Worm (Caenorhabditis elegans) whole organism, early embryonic: ENCODE measurements around the gene nlp-29.

Experiments
- B0310.2 ChIP-seq: sonication (generic microtip); optimal IDR thresholded peaks from 2 replicates; lab custom pipeline; 2016; ENCODE audit warnings: mild to moderate bottlenecking, missing genetic modification characterization, missing compliant biosample characterization
- F13C5.2 ChIP-seq: sonication (generic microtip); optimal IDR thresholded peaks from 2 replicates; lab custom pipeline; 2017; ENCODE audit warnings: mild to moderate bottlenecking, missing genetic modification characterization, inconsistent platforms, missing compliant biosample characterization
- aly-1 ChIP-seq: sonication (generic microtip); optimal IDR thresholded peaks from 2 replicates; lab custom pipeline; 2016; ENCODE audit warnings: missing genetic modification characterization, missing compliant biosample characterization
- ama-1 ChIP-seq: fragments of 150-350 bp; optimal IDR thresholded peaks from 2 replicates; lab custom pipeline; 2014
- ceh-13 ChIP-seq: fragments of 200-800 bp; sonication (Bioruptor generic); optimal IDR thresholded peaks from 2 replicates; lab custom pipeline; 2018; ENCODE audit warnings: mild to moderate bottlenecking, missing genetic modification characterization, missing compliant biosample characterization
- ceh-36 ChIP-seq: sonication (generic microtip); optimal IDR thresholded peaks from 2 replicates; lab custom pipeline; 2016; ENCODE audit warnings: missing genetic modification characterization, inconsistent platforms, missing compliant biosample characterization
- ets-7 ChIP-seq: sonication (generic microtip); optimal IDR thresholded peaks from 2 replicates; lab custom pipeline; 2016; ENCODE audit warnings: missing genotype, missing genetic modification characterization, missing compliant biosample characterization
- flt-1 ChIP-seq: fragments of 200-800 bp; sonication (Bioruptor generic); IDR thresholded peaks from 2 replicates; pipeline ENCODE4 v1.3.6; 2022; ENCODE audit warnings: missing genetic modification characterization, missing compliant biosample characterization
- hmbx-1 ChIP-seq: sonication (generic microtip); optimal IDR thresholded peaks from 2 replicates; lab custom pipeline; 2016; ENCODE audit warnings: mild to moderate bottlenecking, missing genetic modification characterization, missing compliant biosample characterization
- hmg-4 ChIP-seq: fragments of 200-800 bp; sonication (Bioruptor generic); optimal IDR thresholded peaks from 2 replicates; lab custom pipeline; 2018; ENCODE audit warnings: mild to moderate bottlenecking, missing genetic modification characterization, missing compliant biosample characterization
- hnd-1 ChIP-seq: sonication (generic microtip); optimal IDR thresholded peaks from 2 replicates; lab custom pipeline; 2016; ENCODE audit warnings: missing genetic modification characterization, missing compliant biosample characterization
- pes-1 ChIP-seq: fragments of 200-800 bp; sonication (Bioruptor generic); IDR thresholded peaks from 2 replicates; pipeline ENCODE4 v1.3.6; 2022; ENCODE audit warnings: missing genetic modification reagents, missing genetic modification characterization, missing compliant biosample characterization
- scrt-1 ChIP-seq: fragments of 200-800 bp; sonication (Bioruptor generic); IDR thresholded peaks from 2 replicates; pipeline ENCODE4 v1.3.6; 2022; ENCODE audit warnings: missing genetic modification characterization, missing compliant biosample characterization
- sea-1 ChIP-seq: fragments of 200-800 bp; sonication (Bioruptor generic); conservative IDR thresholded peaks from 2 replicates; pipeline ENCODE4 v1.3.6; 2022; ENCODE audit warnings: missing genetic modification characterization, missing compliant biosample characterization
- tbx-11 ChIP-seq: fragments of 200-800 bp; sonication (Bioruptor generic); IDR thresholded peaks from 2 replicates; pipeline ENCODE4 v1.3.6; 2022; ENCODE audit warnings: missing genetic modification characterization, missing compliant biosample characterization
- tbx-37 ChIP-seq: fragments of 200-800 bp; sonication (Bioruptor generic); conservative IDR thresholded peaks from 2 replicates; pipeline ENCODE4 v1.3.6; 2022; ENCODE audit warnings: missing genetic modification reagents, missing genetic modification characterization, missing compliant biosample characterization
- tra-4 ChIP-seq: sonication (generic microtip); optimal IDR thresholded peaks from 2 replicates; lab custom pipeline; 2017; ENCODE audit warnings: missing genetic modification characterization, missing compliant biosample characterization

The nlp-29 gene

DNA sequence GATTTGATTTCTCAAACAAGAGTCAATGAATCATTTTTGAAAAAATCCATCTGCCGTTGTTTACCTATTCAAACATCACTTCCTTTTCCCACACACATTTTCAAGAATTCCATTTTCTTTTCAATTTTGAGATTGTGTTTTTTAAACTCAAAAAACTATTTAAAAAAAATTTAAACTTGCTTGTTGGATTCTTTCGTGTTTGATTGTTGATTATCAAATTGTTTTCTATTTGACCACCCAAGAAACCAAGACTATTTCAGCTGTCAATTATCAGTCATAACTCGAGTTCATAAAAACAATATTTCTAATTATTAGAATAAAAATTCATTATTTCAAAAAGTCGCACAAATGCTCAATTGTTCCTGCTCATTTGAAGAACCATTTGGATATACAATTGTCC, 21.0 kb downstream of the nlp-29 start, which contains the start of gene srh-8:
Gene srh-8, plus strand, starts transcription at position 301 of the 400 bp plus-strand sequence.
- TF ChIP-seq tra-4 (tag; lab: Kevin White, UChicago) (no peak), aly-1 (tag; lab: Kevin White, UChicago) (no peak), tbx-37 (GFP tag; lab: Robert Waterston, UW) (no peak), ceh-36 (tag; lab: Kevin White, UChicago) (no peak), F13C5.2 (no peak), tbx-11 (GFP tag; lab: Robert Waterston, UW) (no peak), hmg-4 (no peak), flt-1 (GFP tag; lab: Robert Waterston, UW) (no peak), scrt-1 (GFP tag; lab: Robert Waterston, UW) (no peak), sea-1 (no peak), pes-1 (GFP tag; lab: Robert Waterston, UW) (no peak)

DNA sequence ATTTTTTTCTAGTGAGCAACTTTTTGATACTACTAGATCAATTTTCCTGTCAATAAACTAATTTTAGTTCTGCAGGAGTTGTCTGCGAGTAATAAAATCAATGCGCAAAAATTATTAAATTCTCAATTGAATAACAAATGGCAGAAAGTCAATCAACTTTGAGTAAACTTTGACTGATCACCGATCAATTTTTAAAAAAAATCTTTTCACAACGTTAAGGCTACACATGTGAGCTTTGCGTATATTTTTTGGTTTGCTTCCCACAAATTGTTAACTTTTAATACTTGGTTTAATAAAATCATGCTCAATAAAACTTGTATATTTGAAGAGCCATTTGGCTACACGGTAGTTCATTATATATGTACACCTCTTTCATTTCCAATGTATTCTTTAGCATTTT, 23.7 kb downstream of the nlp-29 start, which contains the start of gene srh-7:
Gene srh-7, plus strand, starts transcription at position 301 of the 400 bp plus-strand sequence.
- TF ChIP-seq tra-4 (tag; lab: Kevin White, UChicago) (no peak), pes-1 (GFP tag; lab: Robert Waterston, UW) (no peak), aly-1 (tag; lab: Kevin White, UChicago) (no peak), tbx-11 (GFP tag; lab: Robert Waterston, UW) (no peak), scrt-1 (GFP tag; lab: Robert Waterston, UW) (no peak), hmbx-1 (tag; lab: Kevin White, UChicago) (no peak)

DNA sequence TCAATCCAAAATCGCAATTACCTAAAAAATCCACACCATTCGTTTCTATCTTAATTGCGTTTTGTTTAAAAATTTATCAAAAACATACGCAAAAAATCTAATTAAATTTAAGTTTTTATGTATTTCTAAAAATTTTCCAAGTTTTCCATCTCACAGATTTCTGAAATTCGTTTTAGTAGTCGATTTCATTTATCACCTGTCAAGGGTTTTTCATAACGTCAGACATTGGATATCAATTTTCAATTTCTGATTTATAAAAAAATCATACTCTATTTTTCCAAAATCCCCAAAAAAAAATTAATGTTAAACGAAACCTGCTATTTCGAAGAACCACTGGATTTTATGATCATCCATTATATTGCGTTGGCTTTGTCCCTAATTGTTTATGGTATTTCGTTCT, 25.9 kb downstream of the nlp-29 start, which contains the start of gene srh-4:
Gene srh-4, plus strand, starts transcription at position 301 of the 400 bp plus-strand sequence.
- no peak for TF ChIP-seq scrt-1 (GFP tag; lab: Robert Waterston, UW)
- TF ChIP-seq pes-1 (GFP tag; lab: Robert Waterston, UW): no peak
- no peak for TF ChIP-seq F13C5.2
- TF ChIP-seq tra-4 (tag; lab: Kevin White, UChicago): no peak
- no peak for TF ChIP-seq hmbx-1 (tag; lab: Kevin White, UChicago)
- TF ChIP-seq sea-1: no peak
- no peak for TF ChIP-seq tbx-11 (GFP tag; lab: Robert Waterston, UW)

DNA sequence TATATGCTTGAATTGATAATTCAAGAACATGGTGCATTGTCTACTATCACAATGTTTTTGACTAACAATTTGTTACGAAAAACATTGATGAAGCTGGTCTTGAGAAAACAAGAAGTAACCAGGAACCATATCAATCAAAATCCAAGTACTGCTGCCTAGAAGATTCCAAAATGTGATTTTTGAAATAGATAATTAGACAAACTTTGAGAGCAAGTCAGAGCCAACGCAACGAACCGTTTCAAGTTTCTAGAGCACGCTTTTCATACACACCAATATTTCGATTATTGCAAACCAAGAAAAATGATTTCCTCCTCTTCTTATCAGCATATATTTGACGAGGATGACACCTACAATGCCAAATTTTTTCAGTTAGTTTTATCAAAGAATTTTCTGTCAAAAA, 32.6 kb downstream of the nlp-29 start, which contains the start of gene srw-89:
Gene srw-89, plus strand, starts transcription at position 301 of the 400 bp plus-strand sequence.
- TF ChIP-seq F13C5.2 (no peak), ama-1 (lab: Kevin White, UChicago) (no peak), ceh-13 (GFP tag; lab: Kevin White, UChicago) (no peak), ceh-36 (tag; lab: Kevin White, UChicago) (no peak), hmbx-1 (tag; lab: Kevin White, UChicago) (no peak), pes-1 (GFP tag; lab: Robert Waterston, UW) (no peak), tbx-11 (GFP tag; lab: Robert Waterston, UW) (no peak), hmg-4 (no peak), aly-1 (tag; lab: Kevin White, UChicago) (no peak), hnd-1 (tag; lab: Kevin White, UChicago) (no peak), tra-4 (tag; lab: Kevin White, UChicago) (no peak), flt-1 (GFP tag; lab: Robert Waterston, UW) (no peak), B0310.2 (no peak), ets-7 (no peak), tbx-37 (GFP tag; lab: Robert Waterston, UW) (no peak), sea-1 (no peak), scrt-1 (GFP tag; lab: Robert Waterston, UW) (no peak)

DNA sequence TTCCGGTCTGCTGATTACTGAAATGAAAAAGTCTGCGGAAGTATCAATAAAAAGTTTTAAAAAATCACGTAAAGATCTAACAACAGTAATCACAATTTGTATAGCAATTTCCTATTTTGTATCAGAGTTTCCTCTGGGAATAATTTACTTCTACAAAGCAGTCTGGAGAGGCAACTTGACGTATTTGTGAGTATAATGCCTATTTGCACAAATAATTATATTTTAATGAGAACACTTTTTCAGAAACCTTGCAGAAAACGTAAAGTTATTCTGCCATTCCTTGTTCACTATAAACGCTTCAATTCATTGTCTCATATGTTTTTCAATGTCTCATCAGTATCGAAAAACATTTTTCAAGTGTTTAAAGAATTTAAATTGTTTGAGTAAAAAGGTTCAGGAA, 34.4 kb downstream of the nlp-29 start:
- no peak for TF ChIP-seq ceh-13 (GFP tag; lab: Kevin White, UChicago)
- no peak for TF ChIP-seq B0310.2
- TF ChIP-seq ceh-36 (tag; lab: Kevin White, UChicago): no peak
- TF ChIP-seq pes-1 (GFP tag; lab: Robert Waterston, UW): no peak
- no peak for TF ChIP-seq ama-1 (lab: Kevin White, UChicago)
- TF ChIP-seq tbx-11 (GFP tag; lab: Robert Waterston, UW): no peak
- no peak for TF ChIP-seq aly-1 (tag; lab: Kevin White, UChicago)
- TF ChIP-seq sea-1: no peak
- no peak for TF ChIP-seq hmbx-1 (tag; lab: Kevin White, UChicago)
- no peak for TF ChIP-seq F13C5.2

DNA sequence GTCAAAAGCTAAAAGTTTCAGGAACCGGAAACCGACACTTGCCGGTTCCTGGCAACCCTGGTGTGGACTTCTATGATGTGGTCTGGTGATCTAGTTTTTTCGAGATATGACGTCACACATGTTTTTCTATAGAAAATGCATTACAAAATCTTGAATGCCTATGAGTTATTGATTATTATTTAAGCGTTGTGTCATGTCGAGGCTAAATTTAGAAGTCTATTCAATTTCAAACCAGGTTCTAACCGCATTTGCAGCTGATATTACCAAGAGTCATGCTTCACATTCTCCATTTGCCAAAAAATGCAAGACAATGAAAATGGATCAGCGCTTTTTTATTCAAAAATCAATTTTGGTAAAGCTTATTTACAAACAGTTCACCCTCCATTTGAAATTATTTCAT, 35.0 kb downstream of the nlp-29 start, which contains the start of gene K09D9.3:
Gene K09D9.3, plus strand, starts transcription at position 301 of the 400 bp plus-strand sequence.
- TF ChIP-seq hnd-1 (tag; lab: Kevin White, UChicago) (no peak), pes-1 (GFP tag; lab: Robert Waterston, UW) (no peak), ama-1 (lab: Kevin White, UChicago) (no peak)

DNA sequence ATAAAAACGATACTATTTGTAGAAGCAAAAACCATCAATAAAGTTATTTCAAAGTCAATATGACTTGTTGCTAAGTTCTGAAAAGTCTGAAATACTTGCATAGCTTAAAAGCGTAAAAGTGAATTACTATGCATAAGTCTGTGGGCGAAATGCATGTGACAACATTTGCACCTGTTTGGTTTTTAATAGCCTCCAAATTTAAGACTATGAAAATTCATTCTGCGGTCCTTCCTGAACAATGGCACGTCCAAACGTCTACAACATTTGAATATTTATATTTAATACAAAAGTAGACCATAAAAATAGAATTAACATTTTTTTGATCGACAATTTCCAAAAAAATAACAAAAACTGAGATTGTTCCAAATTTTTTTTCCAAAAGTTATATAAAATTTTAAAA, 37.6 kb downstream of the nlp-29 start, which contains the start of gene K09D9.14:
Gene K09D9.14, minus strand, starts transcription at position 101 of the 400 bp plus-strand sequence.
- no peak for TF ChIP-seq hmbx-1 (tag; lab: Kevin White, UChicago)
- no peak for TF ChIP-seq ceh-13 (GFP tag; lab: Kevin White, UChicago)
- no peak for TF ChIP-seq hmg-4
- TF ChIP-seq scrt-1 (GFP tag; lab: Robert Waterston, UW): no peak
- TF ChIP-seq B0310.2: no peak
- TF ChIP-seq F13C5.2: no peak
- no peak for TF ChIP-seq tbx-11 (GFP tag; lab: Robert Waterston, UW)
- no peak for TF ChIP-seq ceh-36 (tag; lab: Kevin White, UChicago)

DNA sequence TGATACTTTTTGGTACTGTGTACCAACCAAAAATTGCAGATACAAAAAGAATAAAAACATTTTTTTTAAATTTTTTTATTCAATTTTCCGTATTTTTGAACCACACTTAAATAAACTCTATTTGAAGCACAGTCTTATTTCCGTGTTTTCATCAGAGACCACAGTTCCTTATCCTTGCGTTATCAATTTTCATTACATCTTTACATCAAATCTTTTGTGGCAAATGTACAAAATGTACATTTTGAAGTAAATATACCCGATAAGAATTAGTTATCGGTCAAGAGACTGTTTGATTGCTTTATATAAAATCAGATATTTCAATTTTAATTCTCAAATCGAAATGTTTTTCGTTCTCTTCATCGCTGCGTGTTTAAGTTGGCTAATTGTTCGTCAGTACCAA, 38.1 kb downstream of the nlp-29 start, which contains the start of gene cyp-35A3:
Gene cyp-35A3, plus strand, starts transcription at position 301 of the 400 bp plus-strand sequence.
- TF ChIP-seq pes-1 (GFP tag; lab: Robert Waterston, UW): no peak
- no peak for TF ChIP-seq ceh-36 (tag; lab: Kevin White, UChicago)
- TF ChIP-seq hmbx-1 (tag; lab: Kevin White, UChicago): no peak
